Fruit fly (Drosophila melanogaster): ENCODE results near the gene PICK1.

PICK1 gene

dm6 chr2L:12704418-12704920, 9.6 kb downstream of the PICK1 start, which contains the start of the genes CG5776 and spict (continued):
- TF ChIP-seq Nf-YB (GFP tag; optimal IDR thresholded peaks at IDR 0.05) (peak; percentile 56), CG1832 (GFP tag; optimal IDR thresholded peaks at IDR 0.05) (no peak), CG6689 (GFP tag; IDR thresholded peaks at IDR 0.05) (peak; percentile 84), CG1529 (GFP tag; optimal IDR thresholded peaks at IDR 0.05) (peak; percentile 25), dimm (GFP tag; IDR thresholded peaks at IDR 0.05) (no peak), odd (GFP tag; optimal IDR thresholded peaks at IDR 0.05) (peak; percentile 33), CG12299 (tag; optimal IDR thresholded peaks at IDR 0.05) (peak; percentile 70), Rfx (GFP tag; IDR thresholded peaks at IDR 0.05) (peak; percentile 92), CG10959 (GFP tag; IDR thresholded peaks at IDR 0.05) (peak; percentile 49), CG32532 (GFP tag; IDR thresholded peaks at IDR 0.05) (peak; percentile 84), CG8290 (GFP tag; optimal IDR thresholded peaks at IDR 0.05) (no peak), CG8290 (tag; optimal IDR thresholded peaks at IDR 0.05) (peak in 1 of 2 experiments; percentile 82), amos (GFP tag; IDR thresholded peaks at IDR 0.05; ENCODE audit: partially characterized antibody) (peak; percentile 34; the same call in 1 of the 2 replicates), ttk (GFP tag; IDR thresholded peaks at IDR 0.05) (peak; percentile 82), CG10147 (GFP tag; optimal IDR thresholded peaks at IDR 0.05) (peak; percentile 45), run (tag; optimal IDR thresholded peaks at IDR 0.05) (peak; percentile 19), CG18619 (GFP tag; optimal IDR thresholded peaks at IDR 0.05) (peak; percentile 76), E2f2 (GFP tag; IDR thresholded peaks at IDR 0.05) (peak; percentile 79), tll (GFP tag; optimal IDR thresholded peaks at IDR 0.05) (peak in 1 of 2 experiments; percentile 70), ab (GFP tag; optimal IDR thresholded peaks at IDR 0.05) (no peak), Nf-YC (tag; optimal IDR thresholded peaks at IDR 0.05) (peak; percentile 66), chinmo (GFP tag; IDR thresholded peaks at IDR 0.05; ENCODE audit: partially characterized antibody) (no peak), pb (GFP tag; optimal IDR thresholded peaks at IDR 0.05) (no peak), D19A (tag; optimal IDR thresholded peaks at IDR 0.05) (peak; percentile 45), abd-A (tag; optimal IDR thresholded peaks at IDR 0.05) (no peak), lola (GFP tag; optimal IDR thresholded peaks at IDR 0.05) (peak in 1 of 3 experiments; percentile 76), CG5180 (GFP tag; optimal IDR thresholded peaks at IDR 0.05) (no peak), Hr51 (GFP tag; optimal IDR thresholded peaks at IDR 0.05) (peak; percentile 45 to 82), Optix (GFP tag; IDR thresholded peaks at IDR 0.05) (peak; percentile 64; the same call in 1 of the 3 replicates), fru (optimal IDR thresholded peaks at IDR 0.05) (no peak), CG12659 (GFP tag; optimal IDR thresholded peaks at IDR 0.05) (peak; percentile 88), exex (tag; optimal IDR thresholded peaks at IDR 0.05) (peak; percentile 15), Blimp-1 (GFP tag; optimal IDR thresholded peaks at IDR 0.05) (peak; percentile 59), CG3281 (GFP tag; optimal IDR thresholded peaks at IDR 0.05) (peak; percentile 70), CG17186 (GFP tag; optimal IDR thresholded peaks at IDR 0.05) (peak; percentile 37), CG9797 (GFP tag; optimal IDR thresholded peaks at IDR 0.05) (peak; percentile 80), Dip2 (GFP tag; IDR thresholded peaks at IDR 0.05) (no peak), H15 (GFP tag; IDR thresholded peaks at IDR 0.05) (peak; percentile 57; the same call in 1 of the 3 replicates), CG9215 (GFP tag; IDR thresholded peaks at IDR 0.05) (peak; percentile 80), stwl (tag; optimal IDR thresholded peaks at IDR 0.05) (peak; percentile 31), her (GFP tag; optimal IDR thresholded peaks at IDR 0.05) (no peak), Ssrp (tag; optimal IDR thresholded peaks at IDR 0.05) (peak; percentile 78), da (GFP tag; optimal IDR thresholded peaks at IDR 0.05) (no peak), Xrp1 (GFP tag; IDR thresholded peaks at IDR 0.05) (peak; percentile 89), dpn (GFP tag; optimal IDR thresholded peaks at IDR 0.05) (peak in 1 of 2 experiments; percentile 28), otp (GFP tag; IDR thresholded peaks at IDR 0.05) (0 out of 3 replicates have a peak, but pooled peaks have one; percentile 40), mam (GFP tag; optimal IDR thresholded peaks at IDR 0.05) (no peak), CG18599 (GFP tag; optimal IDR thresholded peaks at IDR 0.05) (peak; percentile 73), toy (GFP tag; IDR thresholded peaks at IDR 0.05) (0 out of 2 replicates have a peak, but pooled peaks have one; percentile 5), CrebB (tag; optimal IDR thresholded peaks at IDR 0.05) (peak; percentile 55)
